Worm (Caenorhabditis elegans): Measurements from ENCODE around the gene F45E1.5.

Gene F45E1.5

ce11 chrX:8003663-8004062 lies 27.2 kb downstream of the F45E1.5 start, which contains the start of the genes F45E1.1 and F45E1.2:
TSS of gene F45E1.1 (plus strand) at chrX:8003682.
TSS of gene F45E1.2 (plus strand) at chrX:8003733.
- TF ChIP-seq hmg-4 (GFP tag; optimal IDR thresholded peaks at IDR 0.05) (no peak), pes-1 (GFP tag; IDR thresholded peaks at IDR 0.05) (no peak), ama-1 (optimal IDR thresholded peaks at IDR 0.05) (no peak), scrt-1 (GFP tag; IDR thresholded peaks at IDR 0.05) (no peak), ets-7 (tag; optimal IDR thresholded peaks at IDR 0.05) (no peak), sea-1 (GFP tag; conservative IDR thresholded peaks at IDR 0.05) (no peak), B0310.2 (tag; optimal IDR thresholded peaks at IDR 0.05) (no peak), F13C5.2 (tag; optimal IDR thresholded peaks at IDR 0.05) (no peak), hnd-1 (tag; optimal IDR thresholded peaks at IDR 0.05) (no peak), tbx-11 (GFP tag; IDR thresholded peaks at IDR 0.05) (no peak), ceh-13 (GFP tag; optimal IDR thresholded peaks at IDR 0.05) (no peak), flt-1 (GFP tag; IDR thresholded peaks at IDR 0.05) (no peak), tbx-37 (GFP tag; conservative IDR thresholded peaks at IDR 0.05) (no peak), tra-4 (tag; optimal IDR thresholded peaks at IDR 0.05) (no peak), hmbx-1 (tag; optimal IDR thresholded peaks at IDR 0.05) (no peak), ceh-36 (tag; optimal IDR thresholded peaks at IDR 0.05) (no peak)

- TF ChIP-seq ama-1 (optimal IDR thresholded peaks at IDR 0.05) (no peak), ceh-36 (tag; optimal IDR thresholded peaks at IDR 0.05) (no peak), hmbx-1 (tag; optimal IDR thresholded peaks at IDR 0.05) (no peak), hnd-1 (tag; optimal IDR thresholded peaks at IDR 0.05) (no peak), hmg-4 (GFP tag; optimal IDR thresholded peaks at IDR 0.05) (no peak), F13C5.2 (tag; optimal IDR thresholded peaks at IDR 0.05) (no peak), ceh-13 (GFP tag; optimal IDR thresholded peaks at IDR 0.05) (no peak), pes-1 (GFP tag; IDR thresholded peaks at IDR 0.05) (no peak), scrt-1 (GFP tag; IDR thresholded peaks at IDR 0.05) (no peak), tbx-37 (GFP tag; conservative IDR thresholded peaks at IDR 0.05) (no peak), tra-4 (tag; optimal IDR thresholded peaks at IDR 0.05) (no peak), aly-1 (tag; optimal IDR thresholded peaks at IDR 0.05) (no peak), B0310.2 (tag; optimal IDR thresholded peaks at IDR 0.05) (no peak), ets-7 (tag; optimal IDR thresholded peaks at IDR 0.05) (no peak)
Measured at ce11 chrX:8004845-8005244, 28.3 kb downstream of the F45E1.5 start.

DNA sequence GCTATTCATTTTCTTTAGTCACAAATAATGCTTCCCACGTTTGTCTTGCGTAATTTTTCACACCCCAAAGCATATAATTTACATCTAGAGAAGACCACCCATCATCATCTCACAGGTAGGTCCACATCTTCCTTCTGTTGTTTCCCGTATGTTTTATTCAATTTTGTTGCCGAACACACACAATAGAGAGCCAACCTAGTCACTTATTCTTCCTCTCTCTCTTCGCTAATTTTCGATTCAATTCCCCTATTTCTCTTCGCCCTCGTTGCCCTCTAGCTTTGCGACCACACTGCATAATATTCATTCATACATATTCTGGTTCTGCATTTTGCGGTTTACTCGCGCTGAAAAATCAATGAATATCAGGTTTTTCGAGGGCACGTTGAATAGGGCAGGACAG lies 29.5 kb downstream of the F45E1.5 start:
- no peak for TF ChIP-seq aly-1 (tag; optimal IDR thresholded peaks at IDR 0.05)
- no peak for TF ChIP-seq ceh-13 (GFP tag; optimal IDR thresholded peaks at IDR 0.05)
- no peak for TF ChIP-seq sea-1 (GFP tag; conservative IDR thresholded peaks at IDR 0.05)
- TF ChIP-seq tbx-11 (GFP tag; IDR thresholded peaks at IDR 0.05) = no peak
- TF ChIP-seq hmg-4 (GFP tag; optimal IDR thresholded peaks at IDR 0.05) = no peak
- TF ChIP-seq B0310.2 (tag; optimal IDR thresholded peaks at IDR 0.05) = no peak
- no peak for TF ChIP-seq F13C5.2 (tag; optimal IDR thresholded peaks at IDR 0.05)
- no peak for TF ChIP-seq scrt-1 (GFP tag; IDR thresholded peaks at IDR 0.05)
- no peak for TF ChIP-seq tbx-37 (GFP tag; conservative IDR thresholded peaks at IDR 0.05)
- TF ChIP-seq flt-1 (GFP tag; IDR thresholded peaks at IDR 0.05) = no peak

DNA sequence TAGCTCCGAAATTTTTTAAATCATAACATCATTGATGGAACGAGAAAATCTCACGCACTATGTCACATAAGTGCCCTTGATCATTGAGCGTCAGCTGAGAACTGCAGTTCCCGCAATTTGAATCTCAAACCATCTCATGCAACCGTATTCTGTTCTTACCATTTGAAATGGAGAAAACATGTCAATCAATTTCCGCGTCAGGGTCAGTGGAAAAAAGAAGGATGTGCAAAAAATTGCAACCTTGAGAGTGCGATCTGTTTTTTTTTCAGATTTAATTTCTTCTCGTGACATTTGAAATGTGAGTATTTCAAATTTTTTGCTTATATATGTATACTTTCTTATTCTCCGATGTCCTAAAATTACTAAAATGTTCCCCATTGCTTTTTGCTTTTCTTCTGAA lies 34.2 kb downstream of the F45E1.5 start:
- TF ChIP-seq ceh-13 (GFP tag; optimal IDR thresholded peaks at IDR 0.05) (no peak), F13C5.2 (tag; optimal IDR thresholded peaks at IDR 0.05) (no peak), tbx-11 (GFP tag; IDR thresholded peaks at IDR 0.05) (no peak), flt-1 (GFP tag; IDR thresholded peaks at IDR 0.05) (no peak), pes-1 (GFP tag; IDR thresholded peaks at IDR 0.05) (no peak), sea-1 (GFP tag; conservative IDR thresholded peaks at IDR 0.05) (no peak), hmbx-1 (tag; optimal IDR thresholded peaks at IDR 0.05) (no peak), aly-1 (tag; optimal IDR thresholded peaks at IDR 0.05) (no peak), ama-1 (optimal IDR thresholded peaks at IDR 0.05) (no peak), tra-4 (tag; optimal IDR thresholded peaks at IDR 0.05) (no peak), hmg-4 (GFP tag; optimal IDR thresholded peaks at IDR 0.05) (no peak), hnd-1 (tag; optimal IDR thresholded peaks at IDR 0.05) (no peak), ceh-36 (tag; optimal IDR thresholded peaks at IDR 0.05) (no peak), B0310.2 (tag; optimal IDR thresholded peaks at IDR 0.05) (no peak), scrt-1 (GFP tag; IDR thresholded peaks at IDR 0.05) (no peak), tbx-37 (GFP tag; conservative IDR thresholded peaks at IDR 0.05) (no peak), ets-7 (tag; optimal IDR thresholded peaks at IDR 0.05) (no peak)

DNA sequence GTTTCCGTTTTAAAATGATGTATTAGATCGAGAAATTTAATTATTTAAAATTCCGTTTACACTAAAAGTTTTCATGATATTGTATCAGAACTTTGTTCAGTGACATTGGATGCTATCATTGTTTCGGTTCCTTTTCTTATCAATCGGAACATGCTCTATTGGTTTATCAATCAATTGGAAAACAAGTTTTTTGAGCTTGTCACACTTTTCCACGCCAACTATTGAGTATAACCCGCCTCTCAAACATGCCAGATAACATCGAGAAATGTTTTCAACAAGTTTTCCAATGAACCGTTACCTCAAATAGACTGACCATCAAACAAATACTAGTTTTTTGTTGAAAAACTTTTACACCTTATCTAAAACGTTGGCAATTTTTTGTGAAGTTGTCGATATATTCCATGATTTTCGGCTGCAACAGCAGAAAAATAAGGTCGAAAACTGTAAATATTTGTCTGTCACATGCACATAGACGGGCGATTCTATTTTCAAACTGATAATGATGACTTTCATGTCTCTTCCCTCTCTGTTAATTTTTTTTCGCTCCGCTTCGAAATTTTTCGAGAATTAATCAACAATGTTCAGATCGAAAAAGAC lies 38.0 kb downstream of the F45E1.5 start, which contains the start of gene unk-1:
Gene unk-1 (plus strand): TSS at position 577 of the 597 bp plus-strand sequence.
- TF ChIP-seq tra-4 (tag; optimal IDR thresholded peaks at IDR 0.05) (no peak), hmg-4 (GFP tag; optimal IDR thresholded peaks at IDR 0.05) (no peak), ceh-36 (tag; optimal IDR thresholded peaks at IDR 0.05) (no peak), ets-7 (tag; optimal IDR thresholded peaks at IDR 0.05) (no peak), ama-1 (optimal IDR thresholded peaks at IDR 0.05) (no peak), pes-1 (GFP tag; IDR thresholded peaks at IDR 0.05) (no peak), tbx-11 (GFP tag; IDR thresholded peaks at IDR 0.05) (no peak), ceh-13 (GFP tag; optimal IDR thresholded peaks at IDR 0.05) (no peak), B0310.2 (tag; optimal IDR thresholded peaks at IDR 0.05) (no peak), scrt-1 (GFP tag; IDR thresholded peaks at IDR 0.05) (no peak), flt-1 (GFP tag; IDR thresholded peaks at IDR 0.05) (no peak), tbx-37 (GFP tag; conservative IDR thresholded peaks at IDR 0.05) (no peak), hmbx-1 (tag; optimal IDR thresholded peaks at IDR 0.05) (no peak), F13C5.2 (tag; optimal IDR thresholded peaks at IDR 0.05) (no peak), sea-1 (GFP tag; conservative IDR thresholded peaks at IDR 0.05) (no peak), hnd-1 (tag; optimal IDR thresholded peaks at IDR 0.05) (no peak), aly-1 (tag; optimal IDR thresholded peaks at IDR 0.05) (no peak)

ce11 chrX:8015889-8016288 lies 39.4 kb downstream of the F45E1.5 start:
- no peak for TF ChIP-seq hnd-1 (tag; optimal IDR thresholded peaks at IDR 0.05)
- no peak for TF ChIP-seq B0310.2 (tag; optimal IDR thresholded peaks at IDR 0.05)
- TF ChIP-seq aly-1 (tag; optimal IDR thresholded peaks at IDR 0.05) = no peak
- no peak for TF ChIP-seq ceh-36 (tag; optimal IDR thresholded peaks at IDR 0.05)
- TF ChIP-seq flt-1 (GFP tag; IDR thresholded peaks at IDR 0.05) = no peak
- TF ChIP-seq scrt-1 (GFP tag; IDR thresholded peaks at IDR 0.05) = no peak
- TF ChIP-seq hmbx-1 (tag; optimal IDR thresholded peaks at IDR 0.05) = no peak
- no peak for TF ChIP-seq F13C5.2 (tag; optimal IDR thresholded peaks at IDR 0.05)
- TF ChIP-seq ceh-13 (GFP tag; optimal IDR thresholded peaks at IDR 0.05) = no peak
- no peak for TF ChIP-seq tra-4 (tag; optimal IDR thresholded peaks at IDR 0.05)
- no peak for TF ChIP-seq sea-1 (GFP tag; conservative IDR thresholded peaks at IDR 0.05)
- TF ChIP-seq ama-1 (optimal IDR thresholded peaks at IDR 0.05) = no peak
- TF ChIP-seq tbx-37 (GFP tag; conservative IDR thresholded peaks at IDR 0.05) = no peak
- TF ChIP-seq pes-1 (GFP tag; IDR thresholded peaks at IDR 0.05) = no peak
- TF ChIP-seq ets-7 (tag; optimal IDR thresholded peaks at IDR 0.05) = no peak
